Worm (Caenorhabditis elegans) whole organism, L2 larva: ENCODE measurements around the gene drh-1.

ENCODE experiments used
- C34F6.9 ChIP-seq: fragments of 150-350 bp; optimal IDR thresholded peaks from 2 replicates; lab custom pipeline; 2014; ENCODE audit warnings: missing biosample characterization, missing genetic modification characterization
- F13H6.1 ChIP-seq: sonication (generic microtip); optimal IDR thresholded peaks from 2 replicates; lab custom pipeline; 2016; ENCODE audit warnings: missing genetic modification characterization, missing compliant biosample characterization
- R02D3.7 ChIP-seq: fragments of 150-350 bp; optimal IDR thresholded peaks from 2 replicates; lab custom pipeline; 2014; ENCODE audit warnings: missing biosample characterization, missing genetic modification characterization
- Y55F3AM.14 ChIP-seq: fragments of 200-800 bp; sonication (Bioruptor generic); optimal IDR thresholded peaks from 2 replicates; lab custom pipeline; 2018; ENCODE audit warnings: mild to moderate bottlenecking, missing genetic modification characterization, missing compliant biosample characterization
- alr-1 ChIP-seq: fragments of 150-350 bp; optimal IDR thresholded peaks from 2 replicates; lab custom pipeline; 2014; ENCODE audit warnings: missing biosample characterization, missing genetic modification characterization
- aly-2 ChIP-seq: fragments of 150-350 bp; optimal IDR thresholded peaks from 2 replicates; lab custom pipeline; 2014; ENCODE audit warnings: missing biosample characterization, missing genetic modification characterization
- blmp-1 ChIP-seq: sonication (generic microtip); optimal IDR thresholded peaks from 2 replicates; lab custom pipeline; 2017; ENCODE audit warnings: missing genetic modification characterization, mild to moderate bottlenecking, missing compliant biosample characterization, antibody characterized with exemption, moderate library complexity; ENCODE audit not compliant: insufficient read depth
- ceh-82 ChIP-seq: fragments of 150-350 bp; optimal IDR thresholded peaks from 2 replicates; lab custom pipeline; 2014; ENCODE audit warnings: missing biosample characterization, missing genetic modification characterization
- crh-2 ChIP-seq: sonication (generic microtip); optimal IDR thresholded peaks from 2 replicates; lab custom pipeline; 2017; ENCODE audit warnings: missing biosample characterization, missing genetic modification characterization
- dmd-4 ChIP-seq: sonication (generic microtip); optimal IDR thresholded peaks from 2 replicates; lab custom pipeline; 2017; ENCODE audit warnings: missing biosample characterization, missing genetic modification characterization
- egl-27 ChIP-seq: sonication (generic microtip); optimal IDR thresholded peaks from 3 replicates; lab custom pipeline; 2017; ENCODE audit warnings: missing biosample characterization, missing genetic modification reagents, missing genetic modification characterization
- elt-1 ChIP-seq: fragments of 150-350 bp; optimal IDR thresholded peaks from 2 replicates; lab custom pipeline; 2014; ENCODE audit warnings: missing biosample characterization, missing genetic modification characterization
- elt-3 ChIP-seq: sonication (generic microtip); optimal IDR thresholded peaks from 2 replicates; lab custom pipeline; 2017; ENCODE audit warnings: missing biosample characterization, missing genetic modification characterization
- fos-1 ChIP-seq: fragments of 150-350 bp; optimal IDR thresholded peaks from 2 replicates; lab custom pipeline; 2014; ENCODE audit warnings: missing biosample characterization, missing genetic modification characterization
- gmeb-1 ChIP-seq: fragments of 150-350 bp; optimal IDR thresholded peaks from 2 replicates; lab custom pipeline; 2014; ENCODE audit warnings: missing biosample characterization, missing genetic modification characterization
- lin-11 ChIP-seq: fragments of 150-350 bp; sonication (generic microtip); optimal IDR thresholded peaks from 2 replicates; lab custom pipeline; 2014; ENCODE audit warnings: missing biosample characterization, missing genetic modification characterization, inconsistent platforms, mixed read lengths
- lin-13 ChIP-seq: fragments of 150-350 bp; optimal IDR thresholded peaks from 2 replicates; lab custom pipeline; 2014; ENCODE audit warnings: missing biosample characterization, missing genetic modification reagents, missing genetic modification characterization
- lin-39 ChIP-seq: fragments of 150-350 bp; optimal IDR thresholded peaks from 2 replicates; lab custom pipeline; 2014; ENCODE audit warnings: missing biosample characterization, missing genetic modification reagents, missing genetic modification characterization
- lsy-2 ChIP-seq, 2 experiments: fragments of 150-350 bp in 1 of 2; sonication (generic microtip) in 1 of 2; optimal IDR thresholded peaks; 2 replicates each; lab custom pipeline; 2014 to 2017; ENCODE audit warnings: missing biosample characterization in 2 of 2, missing genetic modification characterization in 2 of 2
- mab-5 ChIP-seq: fragments of 150-350 bp; optimal IDR thresholded peaks from 2 replicates; lab custom pipeline; 2014; ENCODE audit warnings: missing biosample characterization, missing genetic modification characterization
- mbf-1 ChIP-seq: sonication (generic microtip); optimal IDR thresholded peaks from 2 replicates; lab custom pipeline; 2017; ENCODE audit warnings: missing biosample characterization, missing genetic modification characterization
- mdl-1 ChIP-seq, 2 experiments: fragments of 150-350 bp in 1 of 2; sonication (generic microtip) in 1 of 2; optimal IDR thresholded peaks; 2 replicates each; lab custom pipeline; 2017; ENCODE audit warnings: missing biosample characterization in 2 of 2, missing genetic modification characterization in 2 of 2
- nhr-10 ChIP-seq: sonication (generic microtip); optimal IDR thresholded peaks from 2 replicates; lab custom pipeline; 2017; ENCODE audit warnings: missing biosample characterization, missing genetic modification characterization
- nhr-11 ChIP-seq: fragments of 150-350 bp; optimal IDR thresholded peaks from 2 replicates; lab custom pipeline; 2014; ENCODE audit warnings: missing biosample characterization, missing genetic modification characterization
- nhr-129 ChIP-seq: fragments of 150-350 bp; optimal IDR thresholded peaks from 2 replicates; lab custom pipeline; 2014; ENCODE audit warnings: missing biosample characterization, missing genetic modification characterization
- nhr-21 ChIP-seq: fragments of 150-350 bp; optimal IDR thresholded peaks from 2 replicates; lab custom pipeline; 2014; ENCODE audit warnings: missing biosample characterization, missing genetic modification characterization
- nhr-237 ChIP-seq: fragments of 150-350 bp; optimal IDR thresholded peaks from 2 replicates; lab custom pipeline; 2014; ENCODE audit warnings: missing biosample characterization, missing genetic modification characterization
- nhr-25 ChIP-seq: fragments of 150-350 bp; sonication (generic microtip); optimal IDR thresholded peaks from 3 replicates; lab custom pipeline; 2014; ENCODE audit warnings: missing biosample characterization, missing genetic modification characterization
- nhr-77 ChIP-seq: fragments of 150-350 bp; optimal IDR thresholded peaks from 2 replicates; lab custom pipeline; 2014; ENCODE audit warnings: missing biosample characterization, missing genetic modification characterization
- peb-1 ChIP-seq: fragments of 150-350 bp; optimal IDR thresholded peaks from 2 replicates; lab custom pipeline; 2014; ENCODE audit warnings: missing biosample characterization, missing genetic modification characterization
- sem-4 ChIP-seq: fragments of 150-350 bp; optimal IDR thresholded peaks from 2 replicates; lab custom pipeline; 2014; ENCODE audit warnings: missing biosample characterization, missing genetic modification reagents, missing genetic modification characterization
- skn-1 ChIP-seq: sonication (generic microtip); optimal IDR thresholded peaks from 2 replicates; lab custom pipeline; 2017; ENCODE audit warnings: missing biosample characterization, missing genetic modification characterization
- sma-3 ChIP-seq: sonication (generic microtip); optimal IDR thresholded peaks from 2 replicates; lab custom pipeline; 2016; ENCODE audit warnings: missing genetic modification reagents, missing genetic modification characterization, missing compliant biosample characterization
- sma-9 ChIP-seq, 2 experiments: fragments of 150-350 bp in 1 of 2; sonication (generic microtip) in 1 of 2; optimal IDR thresholded peaks; 2 replicates each; lab custom pipeline; 2014 to 2016; ENCODE audit warnings: missing genetic modification characterization in 2 of 2, mild to moderate bottlenecking in 1 of 2, missing biosample characterization in 1 of 2, missing compliant biosample characterization in 1 of 2, missing genetic modification reagents in 1 of 2, moderate library complexity in 1 of 2
- unc-55 ChIP-seq: fragments of 150-350 bp; sonication (generic microtip); optimal IDR thresholded peaks from 3 replicates; lab custom pipeline; 2014; ENCODE audit warnings: missing biosample characterization, missing genetic modification reagents, missing genetic modification characterization
- zag-1 ChIP-seq: fragments of 150-350 bp; optimal IDR thresholded peaks from 2 replicates; lab custom pipeline; 2014; ENCODE audit warnings: missing biosample characterization, missing genetic modification characterization
- ztf-1 ChIP-seq: fragments of 200-800 bp; sonication (Bioruptor generic); conservative IDR thresholded peaks from 2 replicates; pipeline ENCODE4 v1.3.6; 2022; ENCODE audit warnings: missing genetic modification characterization, missing compliant biosample characterization
- ztf-11 ChIP-seq: sonication (generic microtip); optimal IDR thresholded peaks from 2 replicates; lab custom pipeline; 2017; ENCODE audit warnings: missing biosample characterization, missing genetic modification characterization
- ztf-4 ChIP-seq: fragments of 150-350 bp; optimal IDR thresholded peaks from 2 replicates; lab custom pipeline; 2014; ENCODE audit warnings: missing biosample characterization, missing genetic modification characterization

Gene drh-1

DNA sequence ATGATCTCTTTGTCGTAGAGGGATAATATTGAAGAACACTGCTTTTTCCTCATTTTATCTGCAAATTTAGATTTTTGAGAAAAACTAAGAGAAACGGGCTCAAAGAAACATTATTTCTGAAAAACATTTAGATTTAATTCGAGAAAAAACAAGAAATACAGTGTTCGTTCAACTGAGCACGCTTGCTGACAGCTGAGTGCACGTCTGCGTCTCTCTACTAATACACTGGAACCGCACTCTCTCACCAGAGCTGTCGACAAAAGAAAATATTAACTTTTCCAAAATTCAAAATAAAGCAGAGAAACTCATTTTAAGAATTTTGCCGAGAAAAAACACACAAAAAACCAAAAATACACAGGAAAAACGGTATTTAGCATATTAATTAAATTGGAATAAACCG, at the start of gene drh-1:
TSS of gene drh-1 (minus strand) at position 58 of the 400 bp plus-strand sequence.
- TF ChIP-seq lsy-2 (tag; optimal IDR thresholded peaks at IDR 0.05; lab: Kevin White, UChicago): peak in 1 of 2 experiments; percentile 64
- no peak for TF ChIP-seq sma-3
- TF ChIP-seq lin-39: no peak
- peak; percentile 51 for TF ChIP-seq C34F6.9 (tag; lab: Kevin White, UChicago)
- TF ChIP-seq sem-4 (tag; lab: Kevin White, UChicago): no peak
- TF ChIP-seq, all 48 proteins: peak for 2

DNA sequence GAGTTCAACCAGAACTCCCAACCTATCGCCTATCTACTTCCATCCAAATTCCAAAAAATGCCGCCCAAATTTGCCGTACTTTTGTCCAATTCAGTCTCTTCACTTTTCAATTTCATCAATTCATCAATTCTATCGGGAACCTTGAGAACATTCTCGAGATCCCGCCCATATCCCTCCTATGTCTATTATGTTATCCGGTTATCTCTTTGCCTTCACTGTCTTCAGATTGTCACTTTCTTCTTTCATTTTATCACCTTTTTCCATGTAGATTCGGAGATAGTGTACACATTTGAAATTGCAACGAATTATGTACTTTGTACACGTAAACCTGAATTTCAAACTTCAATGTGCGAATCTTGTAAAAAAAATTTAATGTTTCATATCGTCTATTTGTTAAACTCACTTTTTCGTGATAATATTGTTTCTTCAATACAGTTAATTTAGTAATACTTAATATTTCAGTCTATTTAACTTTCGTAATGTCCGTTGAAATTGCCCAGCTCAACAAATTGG, 44.4 kb upstream of the drh-1 start, which contains the start of gene C01B10.11:
TSS of gene C01B10.11 (plus strand) at position 463 of the 513 bp plus-strand sequence.
- TF ChIP-seq peb-1 (no peak), skn-1 (tag; lab: Kevin White, UChicago) (no peak), unc-55 (GFP tag; lab: Kevin White, UChicago) (no peak), nhr-11 (no peak), ztf-1 (GFP tag; lab: Robert Waterston, UW) (no peak), aly-2 (tag; lab: Kevin White, UChicago) (no peak), crh-2 (tag; lab: Kevin White, UChicago) (no peak), sma-9 (GFP tag; optimal IDR thresholded peaks at IDR 0.05; lab: Kevin White, UChicago) (peak; percentile 15), sma-9 (tag; optimal IDR thresholded peaks at IDR 0.05; lab: Kevin White, UChicago) (no peak), nhr-10 (tag; lab: Kevin White, UChicago) (no peak), fos-1 (peak; percentile 47), elt-3 (tag; lab: Kevin White, UChicago) (no peak), nhr-129 (tag; lab: Kevin White, UChicago) (no peak), nhr-237 (tag; lab: Kevin White, UChicago) (no peak), lin-13 (GFP tag; lab: Kevin White, UChicago) (no peak), lin-39 (no peak), R02D3.7 (tag; lab: Kevin White, UChicago) (no peak), blmp-1 (tag; lab: Kevin White, UChicago) (peak; percentile 22), nhr-77 (tag; lab: Kevin White, UChicago) (no peak), egl-27 (tag; lab: Kevin White, UChicago) (no peak), ztf-4 (tag; lab: Kevin White, UChicago) (no peak), Y55F3AM.14 (GFP tag; lab: Kevin White, UChicago) (no peak), F13H6.1 (tag; lab: Kevin White, UChicago) (no peak), zag-1 (tag; lab: Kevin White, UChicago) (no peak), elt-1 (tag; lab: Kevin White, UChicago) (no peak), gmeb-1 (no peak), mab-5 (tag; lab: Kevin White, UChicago) (no peak), alr-1 (tag; lab: Kevin White, UChicago) (no peak), mdl-1 (tag; optimal IDR thresholded peaks at IDR 0.05; lab: Kevin White, UChicago) (no peak), nhr-21 (tag; lab: Kevin White, UChicago) (peak; percentile 28), ztf-11 (tag; lab: Kevin White, UChicago) (no peak), mbf-1 (no peak), lin-11 (no peak), ceh-82 (tag; lab: Kevin White, UChicago) (no peak), sma-3 (peak; percentile 51), dmd-4 (tag; lab: Kevin White, UChicago) (no peak)

DNA sequence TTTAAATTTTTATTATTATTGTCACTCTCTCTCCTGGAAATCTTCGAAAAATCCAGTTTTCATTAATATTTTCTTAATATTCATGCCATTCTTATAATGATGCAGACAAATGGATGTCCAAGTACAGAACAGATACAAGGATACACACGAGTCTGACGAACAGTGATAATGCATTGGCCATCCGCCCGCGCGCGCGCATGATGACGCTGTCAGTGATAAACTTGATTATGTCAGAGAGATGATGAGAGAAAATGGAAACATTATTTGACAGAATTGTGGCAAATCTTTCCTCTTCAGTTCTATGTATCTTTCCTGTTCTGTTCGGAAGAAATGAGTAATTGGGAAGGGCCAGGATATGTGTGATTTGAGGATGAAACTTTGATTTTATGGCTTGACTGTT, 42.6 kb upstream of the drh-1 start:
- TF ChIP-seq crh-2 (tag; lab: Kevin White, UChicago) (no peak), lin-13 (GFP tag; lab: Kevin White, UChicago) (no peak), nhr-21 (tag; lab: Kevin White, UChicago) (peak; percentile 69), nhr-25 (no peak), nhr-129 (tag; lab: Kevin White, UChicago) (no peak), sma-3 (peak; percentile 44), fos-1 (peak; percentile 40)
